Worm (Caenorhabditis elegans) whole organism, late embryonic: ENCODE data around the gene samp-1.

ENCODE experiments used
- C08G9.2 ChIP-seq: sonication (generic microtip); optimal IDR thresholded peaks from 2 replicates; lab custom pipeline; 2016; ENCODE audit warnings: mild to moderate bottlenecking, missing genetic modification characterization, moderate library complexity, missing compliant biosample characterization
- C38D4.7 ChIP-seq: fragments of 200-800 bp; sonication (Bioruptor generic); optimal IDR thresholded peaks from 2 replicates; lab custom pipeline; 2018; ENCODE audit warnings: mild to moderate bottlenecking, missing genetic modification characterization, moderate library complexity, missing compliant biosample characterization
- K09A11.1 ChIP-seq: sonication (generic microtip); optimal IDR thresholded peaks from 2 replicates; lab custom pipeline; 2017; ENCODE audit warnings: antibody characterized with exemption, mild to moderate bottlenecking, missing genetic modification characterization, missing compliant biosample characterization; ENCODE audit not compliant: insufficient read depth
- T23F11.4 ChIP-seq: fragments of 200-800 bp; sonication (Bioruptor generic); optimal IDR thresholded peaks from 2 replicates; lab custom pipeline; 2018; ENCODE audit warnings: mild to moderate bottlenecking, missing genetic modification characterization, missing compliant biosample characterization
- ahr-1 ChIP-seq: sonication (generic microtip); optimal IDR thresholded peaks from 2 replicates; lab custom pipeline; 2016; ENCODE audit warnings: missing genetic modification characterization, missing compliant biosample characterization
- ama-1 ChIP-seq: fragments of 150-350 bp; optimal IDR thresholded peaks from 2 replicates; lab custom pipeline; 2014
- ceh-14 ChIP-seq: sonication (generic microtip); optimal IDR thresholded peaks from 2 replicates; lab custom pipeline; 2016; ENCODE audit warnings: missing genotype, missing genetic modification characterization, missing compliant biosample characterization
- ceh-22 ChIP-seq: sonication (generic microtip); optimal IDR thresholded peaks from 2 replicates; lab custom pipeline; 2017; ENCODE audit warnings: missing biosample characterization, missing genetic modification characterization
- ceh-31 ChIP-seq: sonication (generic microtip); optimal IDR thresholded peaks from 2 replicates; lab custom pipeline; 2016; ENCODE audit warnings: missing genetic modification characterization, missing compliant biosample characterization
- ceh-45 ChIP-seq: fragments of 200-800 bp; sonication (Bioruptor generic); IDR thresholded peaks from 2 replicates; pipeline ENCODE4 v1.3.6; 2022; ENCODE audit warnings: missing genetic modification reagents, missing genetic modification characterization, missing compliant biosample characterization
- che-1 ChIP-seq: sonication (generic microtip); optimal IDR thresholded peaks from 2 replicates; lab custom pipeline; 2016; ENCODE audit warnings: mild to moderate bottlenecking, missing genetic modification characterization, missing compliant biosample characterization
- ets-4 ChIP-seq: sonication (generic microtip); optimal IDR thresholded peaks from 2 replicates; lab custom pipeline; 2016; ENCODE audit warnings: missing genetic modification characterization, missing compliant biosample characterization
- fax-1 ChIP-seq: sonication (generic microtip); optimal IDR thresholded peaks from 2 replicates; lab custom pipeline; 2016; ENCODE audit warnings: missing genotype, missing genetic modification characterization, missing compliant biosample characterization
- fkh-10 ChIP-seq: fragments of 150-350 bp; optimal IDR thresholded peaks from 2 replicates; lab custom pipeline; 2014; ENCODE audit warnings: missing biosample characterization, missing genetic modification reagents, missing genetic modification characterization
- gmeb-2 ChIP-seq: sonication (generic microtip); optimal IDR thresholded peaks from 2 replicates; lab custom pipeline; 2016; ENCODE audit warnings: missing genetic modification characterization, inconsistent platforms, missing compliant biosample characterization
- hlh-15 ChIP-seq: sonication (generic microtip); optimal IDR thresholded peaks from 2 replicates; lab custom pipeline; 2016; ENCODE audit warnings: missing genetic modification characterization, missing compliant biosample characterization
- hlh-30 ChIP-seq: sonication (generic microtip); optimal IDR thresholded peaks from 2 replicates; lab custom pipeline; 2017; ENCODE audit warnings: antibody characterized with exemption, missing genetic modification characterization, missing compliant biosample characterization; ENCODE audit not compliant: insufficient read depth
- hlh-8 ChIP-seq: sonication (generic microtip); optimal IDR thresholded peaks from 2 replicates; lab custom pipeline; 2016; ENCODE audit warnings: missing genotype, missing genetic modification characterization, missing compliant biosample characterization
- lim-6 ChIP-seq: sonication (generic microtip); optimal IDR thresholded peaks from 2 replicates; lab custom pipeline; 2016; ENCODE audit warnings: missing genetic modification characterization, missing compliant biosample characterization
- lin-11 ChIP-seq: fragments of 200-800 bp; sonication (Bioruptor generic); optimal IDR thresholded peaks from 2 replicates; lab custom pipeline; 2018; ENCODE audit warnings: mild to moderate bottlenecking, missing genetic modification characterization, missing compliant biosample characterization
- nfya-1 ChIP-seq: sonication (generic microtip); optimal IDR thresholded peaks from 2 replicates; lab custom pipeline; 2017; ENCODE audit warnings: missing genetic modification characterization, mild to moderate bottlenecking, missing compliant biosample characterization, antibody characterized with exemption, moderate library complexity
- nhr-11 ChIP-seq: fragments of 150-350 bp; optimal IDR thresholded peaks from 2 replicates; lab custom pipeline; 2014; ENCODE audit warnings: missing biosample characterization, missing genetic modification characterization
- odd-2 ChIP-seq: sonication (generic microtip); optimal IDR thresholded peaks from 2 replicates; lab custom pipeline; 2017; ENCODE audit warnings: antibody characterized with exemption, mild to moderate bottlenecking, missing genetic modification characterization, missing compliant biosample characterization
- pag-3 ChIP-seq: sonication (generic microtip); optimal IDR thresholded peaks from 2 replicates; lab custom pipeline; 2016; ENCODE audit warnings: missing compliant biosample characterization, missing genetic modification characterization, borderline replicate concordance
- pat-9 ChIP-seq: fragments of 200-800 bp; sonication (Bioruptor generic); optimal IDR thresholded peaks from 2 replicates; lab custom pipeline; 2018; ENCODE audit warnings: mild to moderate bottlenecking, missing genetic modification characterization, moderate library complexity, missing compliant biosample characterization
- pax-1 ChIP-seq: fragments of 150-350 bp; optimal IDR thresholded peaks from 2 replicates; lab custom pipeline; 2014; ENCODE audit warnings: missing biosample characterization, missing genetic modification characterization
- pha-2 ChIP-seq: sonication (generic microtip); optimal IDR thresholded peaks from 2 replicates; lab custom pipeline; 2017; ENCODE audit warnings: mild to moderate bottlenecking, missing genetic modification characterization, missing compliant biosample characterization
- pros-1 ChIP-seq: fragments of 150-350 bp; optimal IDR thresholded peaks from 2 replicates; lab custom pipeline; 2014; ENCODE audit warnings: missing biosample characterization, missing genetic modification reagents, missing genetic modification characterization
- ref-2 ChIP-seq: sonication (generic microtip); optimal IDR thresholded peaks from 2 replicates; lab custom pipeline; 2016; ENCODE audit warnings: missing genetic modification characterization, missing compliant biosample characterization
- rnt-1 ChIP-seq: sonication (generic microtip); optimal IDR thresholded peaks from 2 replicates; lab custom pipeline; 2016; ENCODE audit warnings: missing genetic modification characterization, missing compliant biosample characterization
- sox-4 ChIP-seq: sonication (generic microtip); optimal IDR thresholded peaks from 2 replicates; lab custom pipeline; 2017; ENCODE audit warnings: mild to moderate bottlenecking, missing genetic modification characterization, inconsistent platforms, missing compliant biosample characterization
- tbx-2 ChIP-seq: sonication (generic microtip); optimal IDR thresholded peaks from 2 replicates; lab custom pipeline; 2016; ENCODE audit warnings: missing genetic modification characterization, missing compliant biosample characterization
- ttx-3 ChIP-seq: sonication (generic microtip); optimal IDR thresholded peaks from 2 replicates; lab custom pipeline; 2016; ENCODE audit warnings: missing genetic modification reagents, missing genetic modification characterization, missing compliant biosample characterization
- unc-42 ChIP-seq: sonication (generic microtip); optimal IDR thresholded peaks from 2 replicates; lab custom pipeline; 2016; ENCODE audit warnings: missing genotype, missing genetic modification characterization, missing compliant biosample characterization
- unc-55 ChIP-seq: sonication (generic microtip); optimal IDR thresholded peaks from 2 replicates; lab custom pipeline; 2017; ENCODE audit warnings: missing biosample characterization, missing genetic modification reagents, missing genetic modification characterization
- zip-5 ChIP-seq: sonication (generic microtip); optimal IDR thresholded peaks from 2 replicates; lab custom pipeline; 2016; ENCODE audit warnings: missing genetic modification characterization, missing compliant biosample characterization

samp-1 gene

DNA sequence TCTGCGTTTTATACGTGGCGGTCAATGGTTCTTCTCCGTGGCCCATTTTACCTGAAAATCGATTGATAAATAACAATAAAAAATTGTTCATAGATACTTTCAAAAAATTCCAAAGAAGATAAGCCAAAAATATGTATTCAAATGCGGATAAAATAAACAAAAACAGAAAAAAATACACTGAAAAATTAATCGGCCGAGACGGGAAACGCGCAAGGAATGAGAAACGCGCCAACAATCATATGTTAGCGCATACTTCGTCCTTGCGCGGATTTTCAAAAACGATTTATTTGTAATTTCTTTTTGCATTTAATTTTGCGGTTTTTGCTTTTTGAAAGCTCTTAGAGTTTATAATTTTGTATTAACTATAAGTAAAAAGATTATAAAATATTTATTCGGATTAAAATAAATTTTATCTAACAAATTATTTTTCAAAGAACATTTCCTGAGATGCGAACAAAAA, 42.9 kb downstream of the samp-1 start, which contains the start of gene nduf-11 (continued):
- no peak for TF ChIP-seq nhr-11
- TF ChIP-seq ttx-3 (tag; lab: Kevin White, UChicago) = peak; percentile 44
- TF ChIP-seq hlh-8 (tag; lab: Kevin White, UChicago) = no peak
- TF ChIP-seq odd-2 (tag; lab: Kevin White, UChicago) = no peak
- TF ChIP-seq fax-1 (tag; lab: Kevin White, UChicago) = peak; percentile 19
- peak; percentile 29 for TF ChIP-seq lin-11 (tag; lab: Kevin White, UChicago)
- TF ChIP-seq C38D4.7 = peak; percentile 25
- peak; percentile 38 for TF ChIP-seq pax-1 (tag; lab: Kevin White, UChicago)
- peak; percentile 47 for TF ChIP-seq sox-4 (tag; lab: Kevin White, UChicago)
- peak; percentile 46 for TF ChIP-seq ref-2 (tag; lab: Kevin White, UChicago)

DNA sequence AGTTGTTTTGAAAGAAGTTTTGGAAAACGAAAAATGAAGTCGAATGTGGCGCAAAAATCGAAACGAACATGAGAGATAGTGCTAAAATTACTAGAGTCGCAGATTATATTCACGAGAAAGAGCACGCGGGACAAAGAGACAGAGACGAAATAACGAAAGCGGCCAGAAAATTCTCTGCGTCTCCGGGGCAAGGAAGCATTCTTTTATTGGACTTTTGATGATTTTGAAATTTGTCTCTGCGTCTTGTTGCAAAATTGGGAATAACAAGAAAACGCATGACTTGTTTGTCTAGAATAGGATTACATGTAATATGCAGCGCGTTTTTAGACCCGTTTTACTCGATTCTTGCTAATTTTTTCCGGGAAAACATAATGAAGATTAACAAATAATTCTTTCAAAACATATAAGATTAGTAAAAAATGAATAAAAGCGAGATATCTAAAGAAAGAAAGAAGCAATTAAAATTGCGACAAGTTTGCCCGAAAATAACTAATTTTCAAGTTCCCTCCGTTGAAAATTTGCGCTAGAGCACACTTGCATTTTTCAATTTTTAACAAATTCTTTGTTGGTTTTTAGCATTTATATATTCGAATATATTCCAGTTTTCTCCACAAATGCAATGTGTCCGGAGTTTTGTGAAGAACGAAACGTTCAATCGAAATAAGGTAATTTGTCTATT, 45.3 kb downstream of the samp-1 start, which contains the start of the genes B0491.6 and pigm-1:
TSS of gene B0491.6 (minus strand) at position 466 of the 679 bp plus-strand sequence.
TSS of gene pigm-1 (plus strand) at position 568 of the 679 bp plus-strand sequence.
- TF ChIP-seq che-1 (no peak), nfya-1 (tag; lab: Kevin White, UChicago) (peak; percentile 42), hlh-15 (no peak), pha-2 (tag; lab: Kevin White, UChicago) (peak; percentile 34), C08G9.2 (tag; lab: Kevin White, UChicago) (no peak), hlh-30 (tag; lab: Kevin White, UChicago) (peak; percentile 19), zip-5 (no peak), unc-55 (peak; percentile 16), T23F11.4 (GFP tag; lab: Kevin White, UChicago) (no peak), lim-6 (tag; lab: Kevin White, UChicago) (peak; percentile 15), ceh-14 (tag; lab: Kevin White, UChicago) (peak; percentile 67), tbx-2 (tag; lab: Kevin White, UChicago) (peak; percentile 46), unc-42 (peak; percentile 91), pros-1 (peak; percentile 4), ets-4 (tag; lab: Kevin White, UChicago) (peak; percentile 9), ceh-31 (tag; lab: Kevin White, UChicago) (peak; percentile 44), ceh-22 (no peak), ceh-45 (GFP tag; lab: Robert Waterston, UW) (no peak)

DNA sequence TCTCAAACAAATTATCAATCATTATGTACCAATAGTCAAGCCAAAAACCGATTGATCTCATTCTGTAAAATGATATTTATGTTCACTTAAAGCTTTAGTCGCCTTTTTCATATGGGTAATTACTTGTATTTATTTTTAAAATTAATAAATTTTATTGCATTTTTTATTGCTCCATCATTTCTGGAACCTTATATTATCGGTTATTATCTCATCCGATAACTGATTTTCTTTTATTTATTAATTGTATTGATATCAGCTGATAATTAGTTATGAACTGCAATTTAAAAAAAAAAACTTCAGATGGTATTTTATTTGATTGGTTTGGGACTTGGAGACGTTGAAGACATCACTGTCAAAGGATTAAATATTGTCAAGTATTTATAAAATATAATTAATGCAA, 47.2 kb downstream of the samp-1 start, which contains the start of gene dph-5:
TSS of gene dph-5 (plus strand) at position 301 of the 400 bp plus-strand sequence.
- TF ChIP-seq hlh-15 (no peak), K09A11.1 (tag; lab: Kevin White, UChicago) (no peak), gmeb-2 (tag; lab: Kevin White, UChicago) (no peak), hlh-30 (tag; lab: Kevin White, UChicago) (no peak), pat-9 (no peak), tbx-2 (tag; lab: Kevin White, UChicago) (no peak), rnt-1 (tag; lab: Kevin White, UChicago) (no peak), fkh-10 (GFP tag; lab: Kevin White, UChicago) (no peak), pag-3 (tag; lab: Kevin White, UChicago) (no peak), lin-11 (tag; lab: Kevin White, UChicago) (no peak), lim-6 (tag; lab: Kevin White, UChicago) (no peak), nfya-1 (tag; lab: Kevin White, UChicago) (no peak), ceh-31 (tag; lab: Kevin White, UChicago) (no peak), ama-1 (lab: Kevin White, UChicago) (no peak), ets-4 (tag; lab: Kevin White, UChicago) (no peak), ttx-3 (tag; lab: Kevin White, UChicago) (no peak), ahr-1 (tag; lab: Kevin White, UChicago) (no peak), fax-1 (tag; lab: Kevin White, UChicago) (no peak)
- TF ChIP-seq, all 69 proteins: peak for 0
